Fruit fly (Drosophila melanogaster): ENCODE measurements around the gene Muc96D.

DNA sequence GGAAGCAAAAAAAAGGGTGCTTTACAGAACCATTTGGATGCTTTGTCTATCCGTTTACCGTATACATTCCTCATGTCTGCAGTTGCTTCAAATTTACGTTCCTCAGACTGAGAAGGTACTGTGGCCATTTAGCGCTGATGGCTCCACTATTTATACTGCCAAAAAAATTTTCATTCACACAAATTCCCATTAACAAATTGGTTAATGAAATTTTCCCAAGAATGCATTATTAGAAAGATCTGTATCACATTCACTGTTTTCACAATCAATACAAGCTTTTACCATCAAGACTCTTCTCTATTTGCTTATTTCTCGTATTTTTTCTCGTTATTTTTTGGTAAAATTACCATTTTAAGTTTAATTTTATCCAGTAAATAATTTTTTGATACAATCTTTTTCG, at the start of gene Muc96D:
- no peak for TF ChIP-seq cnc (optimal IDR thresholded peaks at IDR 0.05)
- no peak for TF ChIP-seq CG11617 (GFP tag; optimal IDR thresholded peaks at IDR 0.05)
- TF ChIP-seq Crg-1 (GFP tag; optimal IDR thresholded peaks at IDR 0.05), result no peak
- no peak for TF ChIP-seq bab1 (GFP tag; optimal IDR thresholded peaks at IDR 0.05)
- no peak for TF ChIP-seq pad (GFP tag; optimal IDR thresholded peaks at IDR 0.05)
- TF ChIP-seq Hr96 (GFP tag; optimal IDR thresholded peaks at IDR 0.05), result no peak
- TF ChIP-seq CG14711 (tag; optimal IDR thresholded peaks at IDR 0.05), result no peak
